Fruit fly (Drosophila melanogaster): ENCODE results near the gene ATPsynB.

Gene ATPsynB

DNA sequence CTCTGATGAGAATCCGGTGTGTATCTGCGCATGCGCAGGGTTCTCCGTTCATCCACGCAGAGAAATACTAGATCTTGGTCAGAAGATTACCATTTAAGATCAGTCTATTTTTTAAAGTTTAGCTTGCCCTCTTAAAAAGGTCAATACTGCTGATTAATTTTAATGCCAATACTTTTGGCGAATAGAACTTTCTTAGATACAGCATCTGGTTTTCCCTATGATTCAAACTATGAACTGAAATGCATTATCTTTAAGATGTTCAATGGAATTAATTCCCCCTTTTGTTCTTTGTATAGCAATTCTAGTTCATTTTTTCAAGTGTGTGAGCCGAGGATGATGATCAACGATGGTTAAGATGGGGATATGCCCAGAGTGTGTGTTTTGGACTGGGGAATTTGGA, 12.5 kb downstream of the ATPsynB start:
- peak; percentile 26; the same call in 1 of the 3 replicates for TF ChIP-seq fd96Ca (GFP tag; IDR thresholded peaks at IDR 0.05)
- peak; percentile 84 for TF ChIP-seq CG8159 (tag; optimal IDR thresholded peaks at IDR 0.05)
- peak; percentile 45 for TF ChIP-seq Pif1B (GFP tag; optimal IDR thresholded peaks at IDR 0.05)
- TF ChIP-seq Ets98B (GFP tag; IDR thresholded peaks at IDR 0.05) = no peak
- peak; percentile 33 for TF ChIP-seq Snoo (tag; optimal IDR thresholded peaks at IDR 0.05)
- peak; percentile 31 for TF ChIP-seq CG15710 (tag; optimal IDR thresholded peaks at IDR 0.05)
- TF ChIP-seq D1 (tag; optimal IDR thresholded peaks at IDR 0.05) = no peak
- TF ChIP-seq CG4496 (GFP tag; IDR thresholded peaks at IDR 0.05) = no peak
- peak; percentile 7 for TF ChIP-seq CG13204 (GFP tag; optimal IDR thresholded peaks at IDR 0.05)
- no peak for TF ChIP-seq CG12605 (GFP tag; IDR thresholded peaks at IDR 0.05)
- no peak for TF ChIP-seq CG32121 (GFP tag; IDR thresholded peaks at IDR 0.05)
- peak; percentile 81 for TF ChIP-seq CG9948 (tag; optimal IDR thresholded peaks at IDR 0.05)
- TF ChIP-seq EcR (GFP tag; optimal IDR thresholded peaks at IDR 0.05) = no peak
- no peak for TF ChIP-seq CG10348 (GFP tag; IDR thresholded peaks at IDR 0.05)
- TF ChIP-seq CG14655 (GFP tag; optimal IDR thresholded peaks at IDR 0.05) = peak; percentile 93
- TF ChIP-seq Pif1A (GFP tag; optimal IDR thresholded peaks at IDR 0.05) = peak; percentile 47
- no peak for TF ChIP-seq rn (GFP tag; IDR thresholded peaks at IDR 0.05)
- no peak for TF ChIP-seq CG34367 (tag; optimal IDR thresholded peaks at IDR 0.05)
- TF ChIP-seq gl (tag; optimal IDR thresholded peaks at IDR 0.05) = peak; percentile 56
- peak; percentile 46 for TF ChIP-seq CG17806 (tag; optimal IDR thresholded peaks at IDR 0.05)
- peak; percentile 62 for TF ChIP-seq CG8301 (tag; optimal IDR thresholded peaks at IDR 0.05)

DNA sequence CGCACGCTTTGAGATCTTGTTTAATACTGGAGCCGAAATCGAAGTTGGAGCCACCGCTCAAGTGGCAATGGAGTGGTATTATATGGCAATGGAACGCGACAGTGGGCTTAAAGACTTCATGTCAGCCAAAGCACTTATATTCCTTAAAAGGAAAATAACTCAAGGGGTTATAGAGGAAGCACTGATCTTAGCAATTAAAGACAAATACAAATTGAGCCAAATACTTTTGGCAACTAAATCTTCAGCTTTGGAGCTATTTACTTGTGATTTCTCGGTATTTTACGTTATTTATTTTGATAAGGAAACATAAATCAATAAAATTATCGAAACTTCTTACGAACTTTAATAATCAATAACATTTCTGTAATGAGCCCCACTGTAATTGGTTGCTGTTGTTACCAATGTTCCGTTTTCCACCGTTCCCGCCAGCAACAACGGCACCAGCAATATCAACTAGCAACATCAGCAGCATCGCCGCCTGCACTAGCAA, 14.3 kb downstream of the ATPsynB start:
- peak; percentile 61 for TF ChIP-seq CG13204 (GFP tag; optimal IDR thresholded peaks at IDR 0.05)
- TF ChIP-seq CG9948 (tag; optimal IDR thresholded peaks at IDR 0.05) = peak; percentile 97
- peak; percentile 77 for TF ChIP-seq CG34367 (tag; optimal IDR thresholded peaks at IDR 0.05)
- TF ChIP-seq CG12605 (GFP tag; IDR thresholded peaks at IDR 0.05) = peak; percentile 90
- TF ChIP-seq Snoo (tag; optimal IDR thresholded peaks at IDR 0.05) = peak; percentile 83
- TF ChIP-seq CG10348 (GFP tag; IDR thresholded peaks at IDR 0.05) = peak; percentile 76
- TF ChIP-seq CG32121 (GFP tag; IDR thresholded peaks at IDR 0.05) = peak; percentile 96
- TF ChIP-seq EcR (GFP tag; optimal IDR thresholded peaks at IDR 0.05) = no peak
- peak; percentile 98 for TF ChIP-seq CG8159 (tag; optimal IDR thresholded peaks at IDR 0.05)
- peak; percentile 95 for TF ChIP-seq CG4496 (GFP tag; IDR thresholded peaks at IDR 0.05)
- peak; percentile 94 for TF ChIP-seq CG15710 (tag; optimal IDR thresholded peaks at IDR 0.05)
- TF ChIP-seq CG8301 (tag; optimal IDR thresholded peaks at IDR 0.05) = peak; percentile 98
- TF ChIP-seq gl (tag; optimal IDR thresholded peaks at IDR 0.05) = peak; percentile 91
- TF ChIP-seq Pif1B (GFP tag; optimal IDR thresholded peaks at IDR 0.05) = peak; percentile 94
- TF ChIP-seq rn (GFP tag; IDR thresholded peaks at IDR 0.05) = peak; percentile 89
- peak; percentile 95 for TF ChIP-seq CG17806 (tag; optimal IDR thresholded peaks at IDR 0.05)
- TF ChIP-seq fd96Ca (GFP tag; IDR thresholded peaks at IDR 0.05) = peak; percentile 95
- peak; percentile 100 for TF ChIP-seq CG14655 (GFP tag; optimal IDR thresholded peaks at IDR 0.05)
- TF ChIP-seq Ets98B (GFP tag; IDR thresholded peaks at IDR 0.05) = peak; percentile 92
- TF ChIP-seq Pif1A (GFP tag; optimal IDR thresholded peaks at IDR 0.05) = peak; percentile 97
- TF ChIP-seq D1 (tag; optimal IDR thresholded peaks at IDR 0.05) = peak; percentile 96

DNA sequence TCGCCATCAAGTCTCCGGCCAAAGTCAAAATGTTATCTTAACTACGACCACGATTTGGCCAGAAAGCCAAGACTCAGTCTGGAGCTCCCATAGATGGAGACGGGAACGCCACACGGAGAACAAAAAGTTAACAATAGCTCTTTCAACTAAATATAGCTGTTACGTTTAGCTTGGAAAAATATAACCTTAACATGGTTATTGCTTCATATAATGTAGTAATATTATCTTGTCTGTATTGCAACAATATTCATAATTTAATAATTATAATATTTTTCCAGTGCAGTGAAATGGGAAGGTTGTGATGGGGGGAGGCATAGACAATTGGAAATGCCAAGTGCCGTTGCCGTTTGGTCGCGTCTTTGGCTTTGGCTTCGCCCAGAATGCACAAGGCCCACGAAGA, 15.6 kb downstream of the ATPsynB start:
- 0 out of 3 replicates have a peak, but pooled peaks have one; percentile 45 for TF ChIP-seq fd96Ca (GFP tag; IDR thresholded peaks at IDR 0.05)
- TF ChIP-seq CG10348 (GFP tag; IDR thresholded peaks at IDR 0.05) = no peak
- peak; percentile 13 for TF ChIP-seq Pif1B (GFP tag; optimal IDR thresholded peaks at IDR 0.05)
- peak; percentile 9 for TF ChIP-seq CG34367 (tag; optimal IDR thresholded peaks at IDR 0.05)
- TF ChIP-seq Ets98B (GFP tag; IDR thresholded peaks at IDR 0.05) = peak; percentile 80
- no peak for TF ChIP-seq Snoo (tag; optimal IDR thresholded peaks at IDR 0.05)
- peak; percentile 43 for TF ChIP-seq CG17806 (tag; optimal IDR thresholded peaks at IDR 0.05)
- TF ChIP-seq CG4496 (GFP tag; IDR thresholded peaks at IDR 0.05) = peak; percentile 73; the same call in 2 of the 3 replicates
- TF ChIP-seq D1 (tag; optimal IDR thresholded peaks at IDR 0.05) = no peak
- no peak for TF ChIP-seq gl (tag; optimal IDR thresholded peaks at IDR 0.05)
- TF ChIP-seq EcR (GFP tag; optimal IDR thresholded peaks at IDR 0.05) = no peak
- no peak for TF ChIP-seq CG13204 (GFP tag; optimal IDR thresholded peaks at IDR 0.05)
- peak; percentile 45 for TF ChIP-seq CG9948 (tag; optimal IDR thresholded peaks at IDR 0.05)
- TF ChIP-seq CG14655 (GFP tag; optimal IDR thresholded peaks at IDR 0.05) = peak; percentile 89
- peak; percentile 92 for TF ChIP-seq CG8301 (tag; optimal IDR thresholded peaks at IDR 0.05)
- TF ChIP-seq CG12605 (GFP tag; IDR thresholded peaks at IDR 0.05) = peak; percentile 65
- peak; percentile 11 for TF ChIP-seq Pif1A (GFP tag; optimal IDR thresholded peaks at IDR 0.05)
- TF ChIP-seq rn (GFP tag; IDR thresholded peaks at IDR 0.05) = 0 out of 2 replicates have a peak, but pooled peaks have one; percentile 35
- peak; percentile 24 for TF ChIP-seq CG8159 (tag; optimal IDR thresholded peaks at IDR 0.05)
- TF ChIP-seq CG32121 (GFP tag; IDR thresholded peaks at IDR 0.05) = peak; percentile 65
- TF ChIP-seq CG15710 (tag; optimal IDR thresholded peaks at IDR 0.05) = peak; percentile 22

DNA sequence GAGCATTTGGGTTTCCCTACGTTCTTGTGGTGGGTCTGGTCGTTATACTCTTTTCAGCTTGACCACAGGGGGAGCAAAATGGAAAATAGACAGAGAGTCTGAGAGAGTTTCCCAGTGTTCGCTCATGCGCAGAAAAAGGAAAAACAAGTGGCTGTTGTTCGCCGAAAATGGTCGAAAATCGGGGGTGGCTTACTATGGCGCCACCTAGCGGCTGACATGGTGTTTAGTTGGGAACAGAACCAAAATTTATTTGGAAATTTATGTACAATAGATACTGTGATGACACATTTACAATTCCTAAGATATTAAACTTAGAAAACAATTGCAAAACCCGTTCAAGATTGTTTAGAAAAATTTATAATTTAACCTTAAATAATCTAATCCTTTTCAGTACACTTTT, 21.8 kb downstream of the ATPsynB start:
- TF ChIP-seq CG4496 (GFP tag; IDR thresholded peaks at IDR 0.05) (0 out of 3 replicates have a peak, but pooled peaks have one; percentile 11), CG10348 (GFP tag; IDR thresholded peaks at IDR 0.05) (no peak)

DNA sequence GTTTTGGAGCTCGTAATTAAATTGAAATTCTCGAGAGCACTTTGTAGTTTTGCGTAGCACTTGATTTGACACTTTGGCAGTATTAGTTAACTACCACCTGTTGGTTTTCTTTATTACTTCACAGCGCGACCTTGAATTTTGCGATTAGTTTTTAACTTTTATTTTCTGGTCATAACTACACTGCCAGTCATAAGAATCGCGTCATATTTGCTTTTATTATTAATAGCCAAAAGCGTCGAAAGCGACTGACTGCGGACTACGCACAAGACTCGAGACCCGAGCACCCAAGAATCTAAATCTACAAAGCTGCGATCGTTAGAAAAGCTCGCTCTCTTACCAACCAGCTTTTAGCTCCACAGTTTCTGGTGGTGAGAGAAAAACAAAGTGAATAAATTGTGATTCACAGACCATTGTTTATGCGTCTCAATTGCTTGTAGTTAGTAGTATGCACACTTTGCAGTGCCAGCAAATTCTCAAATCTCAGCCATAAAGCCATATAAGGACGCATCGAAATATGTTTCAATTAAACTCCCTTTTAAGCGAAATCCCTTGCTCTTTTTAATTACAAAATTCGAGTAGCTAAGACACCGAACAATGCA, 30.5 kb downstream of the ATPsynB start, which contains the start of gene CG42268:
Gene CG42268, minus strand, starts transcription at position 245 of the 599 bp plus-strand sequence.
- TF ChIP-seq rn (GFP tag; IDR thresholded peaks at IDR 0.05) (no peak), CG8159 (tag; optimal IDR thresholded peaks at IDR 0.05) (no peak), EcR (GFP tag; optimal IDR thresholded peaks at IDR 0.05) (no peak), CG8301 (tag; optimal IDR thresholded peaks at IDR 0.05) (no peak), CG14655 (GFP tag; optimal IDR thresholded peaks at IDR 0.05) (no peak), gl (tag; optimal IDR thresholded peaks at IDR 0.05) (no peak)
